Fruit fly (Drosophila melanogaster) whole organism, prepupa: ENCODE measurements around the gene Fmr1.

Source experiments
- CG10669 ChIP-seq: fragments of 200-800 bp; sonication (Bioruptor generic); optimal IDR thresholded peaks from 3 replicates; lab custom pipeline; 2018; ENCODE audit warnings: missing biosample characterization, mild to moderate bottlenecking, missing genetic modification characterization, moderate library complexity
- CG6792 ChIP-seq: fragments of 200-800 bp; sonication (Bioruptor generic); optimal IDR thresholded peaks from 3 replicates; lab custom pipeline; 2016; ENCODE audit warnings: missing biosample characterization, missing genetic modification characterization
- Gug ChIP-seq: fragments of 200-800 bp; sonication (Bioruptor generic); IDR thresholded peaks from 2 replicates; pipeline ENCODE4 v1.3.6; 2022; ENCODE audit warnings: missing biosample characterization, missing genetic modification characterization
- OdsH ChIP-seq: fragments of 200-800 bp; sonication (Bioruptor generic); optimal IDR thresholded peaks from 3 replicates; lab custom pipeline; 2016; ENCODE audit warnings: missing biosample characterization, missing genetic modification characterization
- dac ChIP-seq: fragments of 200-800 bp; sonication (Bioruptor generic); optimal IDR thresholded peaks from 2 replicates; lab custom pipeline; 2017; ENCODE audit warnings: missing biosample characterization, mild to moderate bottlenecking, missing genetic modification characterization

dm6 chr3R:10133419-10134340 lies 23.8 kb upstream of the Fmr1 start:
- TF ChIP-seq Gug (GFP tag; lab: Robert Waterston, UW) (no peak), CG10669 (no peak), CG6792 (GFP tag; lab: Kevin White, UChicago) (no peak), dac (no peak), OdsH (GFP tag; lab: Kevin White, UChicago) (no peak)
